Fruit fly (Drosophila melanogaster) whole organism, larva: ENCODE results near the gene CG13920.
A peak's percentile ranks its signal among the peaks of the same experiment; 100 is the strongest.

Experiments used
- noc ChIP-seq: fragments of 200-800 bp; sonication (Bioruptor generic); optimal IDR thresholded peaks from 3 replicates; lab custom pipeline; 2019; ENCODE audit warnings: missing biosample characterization, mild to moderate bottlenecking, missing genetic modification characterization, moderate library complexity

The CG13920 gene

dm6 chr3L:1648690-1649355 lies at the start of gene CG13920:
Gene CG13920 (plus strand): TSS chr3L:1648944.
- no peak for TF ChIP-seq noc (tag; lab: Kevin White, UChicago)

- peak; percentile 80 for TF ChIP-seq noc (tag; lab: Kevin White, UChicago)
Observed at dm6 chr3L:1602064-1602832, 46.5 kb upstream of the CG13920 start, which contains the start of gene CG12104. Gene CG12104 (minus strand): TSS chr3L:1602674.

dm6 chr3L:1602833-1603128 lies 46.0 kb upstream of the CG13920 start, which contains the start of the genes CG18170 and CG33791:
Gene CG18170 (plus strand): TSS chr3L:1602954.
Gene CG33791 (plus strand): TSS chr3L:1602954.
- TF ChIP-seq noc (tag; lab: Kevin White, UChicago) = no peak

dm6 chr3L:1609611-1610010 lies 39.1 kb upstream of the CG13920 start:
- TF ChIP-seq noc (tag; lab: Kevin White, UChicago) = no peak

dm6 chr3L:1614465-1615084 lies 34.2 kb upstream of the CG13920 start:
- TF ChIP-seq noc (tag; lab: Kevin White, UChicago) = no peak

- TF ChIP-seq noc (tag; lab: Kevin White, UChicago) = no peak
Observed at dm6 chr3L:1615701-1616100, 33.0 kb upstream of the CG13920 start, which contains the start of gene CG12105. Gene CG12105 (minus strand): TSS chr3L:1615801.

- TF ChIP-seq noc (tag; lab: Kevin White, UChicago) = peak; percentile 69
Observed at dm6 chr3L:1618116-1618727, 30.5 kb upstream of the CG13920 start, which contains the start of the genes CG13926, ABCB7 and CG33230. Gene CG13926 (minus strand): TSS chr3L:1618158. Gene ABCB7 (plus strand): TSS chr3L:1618414. Gene CG33230 (plus strand): TSS chr3L:1618414.

- no peak for TF ChIP-seq noc (tag; lab: Kevin White, UChicago)
Observed at dm6 chr3L:1626924-1627323, 21.8 kb upstream of the CG13920 start.

dm6 chr3L:1628176-1628866 lies 20.4 kb upstream of the CG13920 start, which contains the start of gene CG13928:
Gene CG13928 (minus strand): TSS chr3L:1628377.
- no peak for TF ChIP-seq noc (tag; lab: Kevin White, UChicago)

dm6 chr3L:1629064-1629777 lies 19.5 kb upstream of the CG13920 start, which contains the start of gene GC:
Gene GC (minus strand): TSS chr3L:1629301.
- TF ChIP-seq noc (tag; lab: Kevin White, UChicago) = no peak

dm6 chr3L:1636886-1637285 lies 11.9 kb upstream of the CG13920 start:
- no peak for TF ChIP-seq noc (tag; lab: Kevin White, UChicago)

- no peak for TF ChIP-seq noc (tag; lab: Kevin White, UChicago)
Observed at dm6 chr3L:1637652-1638051, 11.1 kb upstream of the CG13920 start, which contains the start of gene nSyb. Gene nSyb (minus strand): TSS chr3L:1637752.

dm6 chr3L:1639185-1639812 lies 9.4 kb upstream of the CG13920 start, which contains the start of the genes Mettl2 and Bgb:
Gene Mettl2 (minus strand): TSS chr3L:1639235.
Gene Bgb (plus strand): TSS chr3L:1639711.
- TF ChIP-seq noc (tag; lab: Kevin White, UChicago) = no peak
